Worm (Caenorhabditis elegans) whole organism, L4 larva: ENCODE measurements around the gene bath-36.

Experiments used
- D1046.2 ChIP-seq: fragments of 200-800 bp; sonication (Bioruptor generic); IDR thresholded peaks from 2 replicates; pipeline ENCODE4 v1.3.6; 2022; ENCODE audit warnings: missing genetic modification characterization, missing compliant biosample characterization
- F10B5.3 ChIP-seq: sonication (generic microtip); optimal IDR thresholded peaks from 2 replicates; lab custom pipeline; 2016; ENCODE audit warnings: mild to moderate bottlenecking, missing genetic modification characterization, missing compliant biosample characterization
- F49E8.2 ChIP-seq: sonication (generic microtip); optimal IDR thresholded peaks from 2 replicates; lab custom pipeline; 2016; ENCODE audit warnings: missing compliant biosample characterization, mild to moderate bottlenecking, missing genetic modification characterization, borderline replicate concordance
- T20F7.1 ChIP-seq: fragments of 200-800 bp; sonication (Bioruptor generic); optimal IDR thresholded peaks from 2 replicates; lab custom pipeline; 2018; ENCODE audit warnings: mild to moderate bottlenecking, missing genetic modification characterization, missing compliant biosample characterization
- Y48G9A.11 ChIP-seq: fragments of 200-800 bp; sonication (Bioruptor generic); IDR thresholded peaks from 2 replicates; pipeline ENCODE4 v1.3.6; 2022; ENCODE audit warnings: missing genetic modification reagents, missing genetic modification characterization, missing compliant biosample characterization
- Y5F2A.4 ChIP-seq: fragments of 200-800 bp; sonication (Bioruptor generic); optimal IDR thresholded peaks from 2 replicates; lab custom pipeline; 2018; ENCODE audit warnings: mild to moderate bottlenecking, missing genetic modification characterization, missing compliant biosample characterization
- ZK337.2 ChIP-seq: fragments of 200-800 bp; sonication (Bioruptor generic); IDR thresholded peaks from 2 replicates; pipeline ENCODE4 v1.3.6; 2022; ENCODE audit warnings: missing genetic modification reagents, missing genetic modification characterization, missing compliant biosample characterization
- ces-1 ChIP-seq: fragments of 150-350 bp; sonication (generic microtip); optimal IDR thresholded peaks from 4 replicates; lab custom pipeline; 2014; ENCODE audit warnings: missing biosample characterization, missing genetic modification reagents, missing genetic modification characterization
- dmd-8 ChIP-seq: fragments of 200-800 bp; sonication (Bioruptor generic); IDR thresholded peaks from 2 replicates; pipeline ENCODE4 v1.3.6; 2022; ENCODE audit warnings: missing genetic modification characterization, missing compliant biosample characterization
- dpl-1 ChIP-seq: fragments of 150-350 bp; optimal IDR thresholded peaks from 2 replicates; lab custom pipeline; 2014; ENCODE audit warnings: missing biosample characterization, missing genetic modification reagents, missing genetic modification characterization
- duxl-1 ChIP-seq: sonication (generic microtip); optimal IDR thresholded peaks from 2 replicates; lab custom pipeline; 2016; ENCODE audit warnings: mild to moderate bottlenecking, missing genetic modification characterization, moderate library complexity, missing compliant biosample characterization; ENCODE audit not compliant: poor library complexity
- egl-27 ChIP-seq: sonication (generic microtip); optimal IDR thresholded peaks from 3 replicates; lab custom pipeline; 2017; ENCODE audit warnings: missing biosample characterization, missing genetic modification reagents, missing genetic modification characterization
- gei-8 ChIP-seq: fragments of 200-800 bp; sonication (Bioruptor generic); optimal IDR thresholded peaks from 2 replicates; lab custom pipeline; 2018; ENCODE audit warnings: mild to moderate bottlenecking, missing genetic modification characterization, missing compliant biosample characterization
- hmg-1.1 ChIP-seq: fragments of 200-800 bp; sonication (Bioruptor generic); IDR thresholded peaks from 2 replicates; pipeline ENCODE4 v1.3.6; 2022; ENCODE audit warnings: missing genetic modification reagents, missing genetic modification characterization, missing compliant biosample characterization
- lin-13 ChIP-seq: fragments of 150-350 bp; optimal IDR thresholded peaks from 2 replicates; lab custom pipeline; 2014; ENCODE audit warnings: missing biosample characterization, missing genetic modification reagents, missing genetic modification characterization
- lin-38 ChIP-seq: fragments of 200-800 bp; sonication (Bioruptor generic); IDR thresholded peaks from 2 replicates; pipeline ENCODE4 v1.3.6; 2022; ENCODE audit warnings: missing genetic modification reagents, missing genetic modification characterization, missing compliant biosample characterization
- lir-3 ChIP-seq: sonication (generic microtip); optimal IDR thresholded peaks from 2 replicates; lab custom pipeline; 2016; ENCODE audit warnings: mild to moderate bottlenecking, missing genetic modification characterization, missing compliant biosample characterization
- madf-5 ChIP-seq, 2 experiments: fragments of 200-800 bp; sonication (Bioruptor generic); IDR thresholded peaks; 2 replicates each; pipeline ENCODE4 v1.3.6; 2022; ENCODE audit warnings: missing compliant biosample characterization in 2 of 2, missing genetic modification characterization in 2 of 2
- madf-9 ChIP-seq: fragments of 200-800 bp; sonication (Bioruptor generic); conservative IDR thresholded peaks from 2 replicates; pipeline ENCODE4 v1.3.6; 2022; ENCODE audit warnings: missing genetic modification reagents, missing genetic modification characterization, missing compliant biosample characterization
- mdl-1 ChIP-seq, 2 experiments: fragments of 150-350 bp in 1 of 2; sonication (generic microtip) in 1 of 2; optimal IDR thresholded peaks; 2 replicates each; lab custom pipeline; 2014 to 2017; ENCODE audit warnings: missing biosample characterization in 2 of 2, missing genetic modification characterization in 2 of 2
- mdt-29 ChIP-seq: fragments of 200-800 bp; sonication (Bioruptor generic); IDR thresholded peaks from 2 replicates; pipeline ENCODE4 v1.3.6; 2022; ENCODE audit warnings: missing genetic modification reagents, missing genetic modification characterization, missing compliant biosample characterization
- mep-1 ChIP-seq: fragments of 150-350 bp; sonication (generic microtip); optimal IDR thresholded peaks from 3 replicates; lab custom pipeline; 2014; ENCODE audit warnings: missing biosample characterization, missing genetic modification characterization
- mes-2 ChIP-seq: sonication (generic microtip); optimal IDR thresholded peaks from 2 replicates; lab custom pipeline; 2016; ENCODE audit warnings: missing genotype, mild to moderate bottlenecking, missing genetic modification characterization, missing compliant biosample characterization; ENCODE audit not compliant: poor library complexity, severe bottlenecking
- mxl-3 ChIP-seq: fragments of 200-800 bp; sonication (Bioruptor generic); optimal IDR thresholded peaks from 2 replicates; lab custom pipeline; 2018; ENCODE audit warnings: mild to moderate bottlenecking, missing genetic modification characterization, missing compliant biosample characterization
- nhr-102 ChIP-seq: sonication (generic microtip); optimal IDR thresholded peaks from 2 replicates; lab custom pipeline; 2016; ENCODE audit warnings: mild to moderate bottlenecking, missing genetic modification characterization, moderate library complexity, missing compliant biosample characterization
- nhr-111 ChIP-seq: fragments of 200-800 bp; sonication (Bioruptor generic); optimal IDR thresholded peaks from 2 replicates; lab custom pipeline; 2018; ENCODE audit warnings: mild to moderate bottlenecking, missing genetic modification characterization, missing compliant biosample characterization
- nhr-237 ChIP-seq: sonication (generic microtip); optimal IDR thresholded peaks from 2 replicates; lab custom pipeline; 2017; ENCODE audit warnings: missing biosample characterization, missing genetic modification characterization
- nhr-28 ChIP-seq: fragments of 150-350 bp; optimal IDR thresholded peaks from 2 replicates; lab custom pipeline; 2014; ENCODE audit warnings: missing biosample characterization, missing genetic modification characterization
- nhr-42 ChIP-seq: fragments of 200-800 bp; sonication (Bioruptor generic); IDR thresholded peaks from 2 replicates; pipeline ENCODE4 v1.3.6; 2022; ENCODE audit warnings: missing genetic modification characterization, missing compliant biosample characterization
- nhr-6 ChIP-seq: fragments of 150-350 bp; optimal IDR thresholded peaks from 2 replicates; lab custom pipeline; 2014; ENCODE audit warnings: missing biosample characterization, missing genetic modification characterization
- nhr-76 ChIP-seq: fragments of 150-350 bp; optimal IDR thresholded peaks from 2 replicates; lab custom pipeline; 2014; ENCODE audit warnings: missing biosample characterization, missing genetic modification characterization
- nhr-77 ChIP-seq: fragments of 150-350 bp; optimal IDR thresholded peaks from 2 replicates; lab custom pipeline; 2014; ENCODE audit warnings: missing biosample characterization, missing genetic modification characterization
- pha-4 ChIP-seq, 2 experiments: fragments of 150-350 bp in 1 of 2; fragments of 200-800 bp in 1 of 2; sonication (Bioruptor generic) in 1 of 2; IDR thresholded peaks in 1 of 2; optimal IDR thresholded peaks in 1 of 2; 2 replicates each; pipeline versions ENCODE4 v1.3.6 to Lab custom; 2014 to 2022; ENCODE audit warnings: missing genetic modification characterization in 2 of 2, missing genetic modification reagents in 2 of 2, missing biosample characterization in 1 of 2, missing compliant biosample characterization in 1 of 2
- pqm-1 ChIP-seq: sonication (generic microtip); optimal IDR thresholded peaks from 2 replicates; lab custom pipeline; 2017; ENCODE audit warnings: missing biosample characterization, missing genetic modification characterization
- skn-1 ChIP-seq: fragments of 150-350 bp; optimal IDR thresholded peaks from 2 replicates; lab custom pipeline; 2014; ENCODE audit warnings: missing biosample characterization, missing genetic modification characterization
- snpc-4 ChIP-seq: fragments of 150-350 bp; optimal IDR thresholded peaks from 2 replicates; lab custom pipeline; 2014; ENCODE audit warnings: missing biosample characterization, missing genetic modification characterization
- tag-97 ChIP-seq: fragments of 200-800 bp; sonication (Bioruptor generic); IDR thresholded peaks from 2 replicates; pipeline ENCODE4 v1.3.6; 2022; ENCODE audit warnings: missing genetic modification characterization, missing compliant biosample characterization
- unc-62 ChIP-seq, 3 experiments: fragments of 150-350 bp in 1 of 3; sonication (generic microtip); optimal IDR thresholded peaks in 2 of 3; peaks in 1 of 3; 1 replicate in 1 of 3; 2 replicates in 2 of 3; lab custom pipeline; 2014 to 2017; ENCODE audit warnings: missing biosample characterization in 3 of 3, missing genetic modification characterization in 3 of 3, missing genetic modification reagents in 3 of 3, missing genotype in 1 of 3
- zfp-2 ChIP-seq: sonication (generic microtip); optimal IDR thresholded peaks from 2 replicates; lab custom pipeline; 2016; ENCODE audit warnings: mild to moderate bottlenecking, missing genetic modification characterization, missing compliant biosample characterization
- zfp-3 ChIP-seq: fragments of 200-800 bp; sonication (Bioruptor generic); conservative IDR thresholded peaks from 2 replicates; pipeline ENCODE4 v1.3.6; 2022; ENCODE audit warnings: missing genetic modification reagents, missing genetic modification characterization, missing compliant biosample characterization

bath-36 gene

ce11 chrV:15143798-15144197, 43.9 kb upstream of the bath-36 start, which contains the start of gene K08F9.4:
K08F9.4 (plus strand) TSS chrV:15144019.
- TF ChIP-seq madf-9 (GFP tag; lab: Robert Waterston, UW) (no peak), nhr-102 (no peak), mes-2 (tag; lab: Kevin White, UChicago) (peak; percentile 92), pha-4 (GFP tag; IDR thresholded peaks at IDR 0.05; lab: Robert Waterston, UW) (no peak), pha-4 (tag; optimal IDR thresholded peaks at IDR 0.05; lab: Kevin White, UChicago) (no peak), nhr-28 (tag; lab: Kevin White, UChicago) (peak; percentile 61), F10B5.3 (no peak), duxl-1 (peak; percentile 18), dpl-1 (GFP tag; lab: Kevin White, UChicago) (peak; percentile 73), snpc-4 (tag; lab: Kevin White, UChicago) (no peak), nhr-6 (tag; lab: Kevin White, UChicago) (peak; percentile 72), nhr-76 (no peak), lin-13 (GFP tag; lab: Kevin White, UChicago) (peak; percentile 7), F49E8.2 (no peak), mdl-1 (tag; optimal IDR thresholded peaks at IDR 0.05; lab: Kevin White, UChicago) (no peak), lin-38 (GFP tag; lab: Robert Waterston, UW) (peak; percentile 90), T20F7.1 (peak; percentile 32), Y48G9A.11 (GFP tag; lab: Robert Waterston, UW) (no peak)

DNA sequence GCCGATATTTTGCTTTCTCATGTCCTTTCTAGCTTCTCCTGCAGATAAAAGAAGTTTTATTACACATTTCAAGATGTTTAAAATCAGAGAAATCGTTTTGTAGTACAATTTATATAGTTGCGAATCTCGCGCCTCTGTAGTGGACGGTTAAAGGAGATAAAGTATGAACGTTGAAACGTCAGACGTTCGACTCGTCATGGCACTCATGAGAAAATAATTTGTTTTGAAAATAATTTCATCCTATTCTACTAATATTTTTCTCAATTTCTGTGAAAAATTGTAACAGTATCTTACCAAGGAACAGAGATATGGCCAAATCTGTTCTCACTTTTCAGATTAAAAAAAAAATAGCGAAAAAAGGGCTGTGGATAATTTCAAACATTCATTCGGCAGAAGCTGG, 39.9 kb upstream of the bath-36 start, which contains the start of gene T09F5.20:
T09F5.20 (minus strand) TSS at position 101 of the 400 bp plus-strand sequence.
- TF ChIP-seq zfp-3 (GFP tag; lab: Robert Waterston, UW) (no peak), mdt-29 (GFP tag; lab: Robert Waterston, UW) (no peak), dpl-1 (GFP tag; lab: Kevin White, UChicago) (no peak), ces-1 (GFP tag; lab: Kevin White, UChicago) (no peak), mep-1 (tag; lab: Kevin White, UChicago) (no peak), madf-5 (GFP tag; IDR thresholded peaks at IDR 0.05; lab: Robert Waterston, UW) (no peak), nhr-111 (GFP tag; lab: Kevin White, UChicago) (no peak), egl-27 (tag; lab: Kevin White, UChicago) (no peak), tag-97 (GFP tag; lab: Robert Waterston, UW) (no peak), lir-3 (tag; lab: Kevin White, UChicago) (no peak)

- TF ChIP-seq egl-27 (tag; lab: Kevin White, UChicago) (no peak), dmd-8 (GFP tag; lab: Robert Waterston, UW) (no peak), zfp-2 (no peak), nhr-42 (GFP tag; lab: Robert Waterston, UW) (no peak), Y5F2A.4 (no peak), skn-1 (tag; lab: Kevin White, UChicago) (no peak), D1046.2 (GFP tag; lab: Robert Waterston, UW) (no peak), ZK337.2 (no peak)
- TF ChIP-seq, all 104 proteins: peak for 0
These were observed 38.9 kb upstream of the bath-36 start, which contains the start of gene T09F5.1 for ce11 chrV:15148800-15149199. T09F5.1 (plus strand) TSS chrV:15149100.

- TF ChIP-seq nhr-237 (tag; lab: Kevin White, UChicago) (no peak), lin-38 (GFP tag; lab: Robert Waterston, UW) (no peak), nhr-77 (tag; lab: Kevin White, UChicago) (no peak), gei-8 (GFP tag; lab: Kevin White, UChicago) (no peak), mep-1 (tag; lab: Kevin White, UChicago) (no peak), hmg-1.1 (GFP tag; lab: Robert Waterston, UW) (no peak), unc-62 (GFP tag; optimal IDR thresholded peaks at IDR 0.05 in 1 of 2; lab: Kevin White, UChicago) (no peak), unc-62 (tag; optimal IDR thresholded peaks at IDR 0.05; lab: Kevin White, UChicago) (no peak), nhr-76 (no peak), dpl-1 (GFP tag; lab: Kevin White, UChicago) (no peak), mxl-3 (no peak), pqm-1 (tag; lab: Kevin White, UChicago) (no peak)
These were observed 37.5 kb upstream of the bath-36 start for ce11 chrV:15150176-15150575.
